Worm (Caenorhabditis elegans) whole organism, dauer: ENCODE results near the gene W06D12.6.

Experiments used
- unc-62 ChIP-seq: sonication (generic microtip); optimal IDR thresholded peaks from 2 replicates; lab custom pipeline; 2017; ENCODE audit warnings: missing biosample characterization, missing genetic modification reagents, missing genetic modification characterization

The W06D12.6 gene

ce11 chrV:17695802-17696201, 10.1 kb upstream of the W06D12.6 start, which contains the start of gene Y26G10.1:
TSS of gene Y26G10.1 (minus strand) at chrV:17695902.
- no peak for TF ChIP-seq unc-62

- no peak for TF ChIP-seq unc-62
These were observed 9.2 kb upstream of the W06D12.6 start, which contains the start of gene spp-29 for ce11 chrV:17696753-17697152. TSS of gene spp-29 (minus strand) at chrV:17696853.

ce11 chrV:17699097-17699496, 6.8 kb upstream of the W06D12.6 start, which contains the start of gene Y26G10.4:
TSS of gene Y26G10.4 (minus strand) at chrV:17699197.
- no peak for TF ChIP-seq unc-62

ce11 chrV:17699659-17700058, 6.3 kb upstream of the W06D12.6 start, which contains the start of gene Y26G10.6:
TSS of gene Y26G10.6 (plus strand) at chrV:17699959.
- no peak for TF ChIP-seq unc-62

- no peak for TF ChIP-seq unc-62
These were observed 5.1 kb upstream of the W06D12.6 start, which contains the start of the genes Y26G10.5 and srh-32 for ce11 chrV:17700728-17701262. TSS of gene Y26G10.5 (minus strand) at chrV:17700828. TSS of gene srh-32 (plus strand) at chrV:17701212.

- no peak for TF ChIP-seq unc-62
These were observed 398 bp downstream of the W06D12.6 start for ce11 chrV:17706217-17706806.

ce11 chrV:17707022-17707421, 1.1 kb downstream of the W06D12.6 start, which contains the start of gene srh-31:
TSS of gene srh-31 (plus strand) at chrV:17707322.
- TF ChIP-seq unc-62: no peak

ce11 chrV:17712349-17712748, 6.4 kb downstream of the W06D12.6 start:
- TF ChIP-seq unc-62: no peak

ce11 chrV:17714330-17714729, 8.4 kb downstream of the W06D12.6 start, which contains the start of gene twk-33:
TSS of gene twk-33 (minus strand) at chrV:17714377.
- TF ChIP-seq unc-62: no peak

- TF ChIP-seq unc-62: no peak
These were observed 12.7 kb downstream of the W06D12.6 start, which contains the start of gene str-77 for ce11 chrV:17718647-17719046. TSS of gene str-77 (plus strand) at chrV:17718947.

ce11 chrV:17721709-17722108, 15.8 kb downstream of the W06D12.6 start:
- no peak for TF ChIP-seq unc-62

ce11 chrV:17722553-17722952, 16.6 kb downstream of the W06D12.6 start:
- TF ChIP-seq unc-62: no peak

- TF ChIP-seq unc-62: no peak
These were observed 17.3 kb downstream of the W06D12.6 start for ce11 chrV:17723142-17723781.

ce11 chrV:17724704-17725103, 18.8 kb downstream of the W06D12.6 start, which contains the start of gene fat-5:
TSS of gene fat-5 (plus strand) at chrV:17725004.
- TF ChIP-seq unc-62: no peak

ce11 chrV:17728336-17728735, 22.4 kb downstream of the W06D12.6 start:
- no peak for TF ChIP-seq unc-62

- no peak for TF ChIP-seq unc-62
These were observed 22.8 kb downstream of the W06D12.6 start for ce11 chrV:17728757-17729156.

- no peak for TF ChIP-seq unc-62
These were observed 26.6 kb downstream of the W06D12.6 start, which contains the start of gene twk-42 for ce11 chrV:17732516-17732915. TSS of gene twk-42 (minus strand) at chrV:17732616.
